Worm (Caenorhabditis elegans): Measurements from ENCODE around the gene Y55F3BR.10.

DNA sequence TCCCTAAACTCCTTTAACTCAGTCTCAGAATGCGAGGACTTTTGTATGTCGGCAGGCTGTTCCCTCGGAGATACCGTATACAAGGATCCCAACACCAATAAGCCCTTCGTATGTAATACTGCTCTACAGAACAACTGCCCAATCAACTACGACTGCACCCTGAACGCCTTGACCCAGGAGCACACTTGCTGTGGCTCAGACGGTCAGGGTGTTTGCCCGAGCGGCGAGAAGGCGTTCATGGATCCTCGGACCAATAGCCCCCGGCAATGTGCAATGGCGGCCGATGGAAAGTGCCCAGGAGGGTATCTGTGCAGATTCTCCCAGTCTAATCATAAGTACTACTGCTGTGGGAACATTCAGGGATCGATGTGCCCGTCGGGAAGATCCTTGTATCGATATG lies 36.5 kb downstream of the Y55F3BR.10 start:
- TF ChIP-seq elt-1 (tag; optimal IDR thresholded peaks at IDR 0.05; ENCODE audit: borderline replicate concordance, insufficient read depth), result no peak
- TF ChIP-seq elt-3 (tag; optimal IDR thresholded peaks at IDR 0.05), result no peak
- no peak for TF ChIP-seq nhr-76 (tag; optimal IDR thresholded peaks at IDR 0.05)
- no peak for TF ChIP-seq unc-62 (GFP tag; optimal IDR thresholded peaks at IDR 0.05)
- TF ChIP-seq lin-13 (tag; optimal IDR thresholded peaks at IDR 0.05), result no peak
- no peak for TF ChIP-seq nhr-28 (tag; optimal IDR thresholded peaks at IDR 0.05)
- no peak for TF ChIP-seq nhr-12 (tag; optimal IDR thresholded peaks at IDR 0.05)

All from whole organism, mixed stage, embryonic.